Worm (Caenorhabditis elegans) whole organism, mixed stage, embryonic: ENCODE data around the gene srh-137.

Source experiments
- cnd-1 ChIP-seq: fragments of 200-800 bp; sonication (Bioruptor generic); optimal IDR thresholded peaks from 2 replicates; lab custom pipeline; 2018; ENCODE audit warnings: mild to moderate bottlenecking, missing genetic modification characterization, missing compliant biosample characterization
- elt-1 ChIP-seq: sonication (generic microtip); optimal IDR thresholded peaks from 2 replicates; lab custom pipeline; 2017; ENCODE audit warnings: missing genetic modification characterization, mild to moderate bottlenecking, missing compliant biosample characterization, antibody characterized with exemption, moderate library complexity, borderline replicate concordance; ENCODE audit not compliant: insufficient read depth
- lsy-2 ChIP-seq: fragments of 150-350 bp; optimal IDR thresholded peaks from 2 replicates; lab custom pipeline; 2014; ENCODE audit warnings: missing biosample characterization, missing genetic modification characterization
- mep-1 ChIP-seq: fragments of 150-350 bp; optimal IDR thresholded peaks from 2 replicates; lab custom pipeline; 2017; ENCODE audit warnings: missing biosample characterization, missing genetic modification reagents, missing genetic modification characterization, inconsistent platforms
- nhr-12 ChIP-seq: fragments of 150-350 bp; optimal IDR thresholded peaks from 2 replicates; lab custom pipeline; 2014; ENCODE audit warnings: missing biosample characterization, missing genetic modification characterization
- nhr-28 ChIP-seq: fragments of 150-350 bp; optimal IDR thresholded peaks from 2 replicates; lab custom pipeline; 2014; ENCODE audit warnings: missing biosample characterization, missing genetic modification characterization
- nhr-76 ChIP-seq: sonication (generic microtip); optimal IDR thresholded peaks from 2 replicates; lab custom pipeline; 2017; ENCODE audit warnings: missing biosample characterization, missing genetic modification characterization
- pha-4 ChIP-seq: fragments of 150-350 bp; optimal IDR thresholded peaks from 2 replicates; lab custom pipeline; 2018; ENCODE audit warnings: missing biosample characterization, missing genetic modification reagents, missing genetic modification characterization
- snpc-4 ChIP-seq: fragments of 150-350 bp; optimal IDR thresholded peaks from 2 replicates; lab custom pipeline; 2014; ENCODE audit warnings: missing biosample characterization, missing genetic modification characterization
- sptf-1 ChIP-seq: sonication (generic microtip); optimal IDR thresholded peaks from 2 replicates; lab custom pipeline; 2017; ENCODE audit warnings: mild to moderate bottlenecking, missing genetic modification characterization, moderate library complexity, missing compliant biosample characterization
- unc-120 ChIP-seq: sonication (generic microtip); optimal IDR thresholded peaks from 2 replicates; lab custom pipeline; 2017; ENCODE audit warnings: missing genetic modification characterization, missing compliant biosample characterization; ENCODE audit not compliant: poor library complexity, severe bottlenecking
- unc-39 ChIP-seq: fragments of 150-350 bp; optimal IDR thresholded peaks from 2 replicates; lab custom pipeline; 2014; ENCODE audit warnings: missing biosample characterization, missing genetic modification characterization
- ztf-11 ChIP-seq: fragments of 150-350 bp; optimal IDR thresholded peaks from 2 replicates; lab custom pipeline; 2014; ENCODE audit warnings: missing biosample characterization, missing genetic modification characterization

- no peak for TF ChIP-seq mep-1 (tag; lab: Kevin White, UChicago)
- TF ChIP-seq pha-4, result no peak
- TF ChIP-seq lsy-2, result no peak
- TF ChIP-seq nhr-28 (tag; lab: Kevin White, UChicago), result no peak
- no peak for TF ChIP-seq unc-120 (tag; lab: Kevin White, UChicago)
- no peak for TF ChIP-seq nhr-12 (tag; lab: Kevin White, UChicago)
- no peak for TF ChIP-seq unc-39 (tag; lab: Kevin White, UChicago)
- TF ChIP-seq nhr-76 (tag; lab: Kevin White, UChicago), result no peak
- no peak for TF ChIP-seq ztf-11 (tag; lab: Kevin White, UChicago)
- no peak for TF ChIP-seq cnd-1 (tag; lab: Kevin White, UChicago)
- TF ChIP-seq elt-1, result no peak
- TF ChIP-seq sptf-1 (tag; lab: Kevin White, UChicago), result no peak
- no peak for TF ChIP-seq snpc-4 (tag; lab: Kevin White, UChicago)
Observed at ce11 chrV:16735518-16735917, 19.0 kb upstream of the srh-137 start, which contains the start of the genes clec-38 and clec-34.
